Fruit fly (Drosophila melanogaster): ENCODE measurements around the gene CG14431.

DNA sequence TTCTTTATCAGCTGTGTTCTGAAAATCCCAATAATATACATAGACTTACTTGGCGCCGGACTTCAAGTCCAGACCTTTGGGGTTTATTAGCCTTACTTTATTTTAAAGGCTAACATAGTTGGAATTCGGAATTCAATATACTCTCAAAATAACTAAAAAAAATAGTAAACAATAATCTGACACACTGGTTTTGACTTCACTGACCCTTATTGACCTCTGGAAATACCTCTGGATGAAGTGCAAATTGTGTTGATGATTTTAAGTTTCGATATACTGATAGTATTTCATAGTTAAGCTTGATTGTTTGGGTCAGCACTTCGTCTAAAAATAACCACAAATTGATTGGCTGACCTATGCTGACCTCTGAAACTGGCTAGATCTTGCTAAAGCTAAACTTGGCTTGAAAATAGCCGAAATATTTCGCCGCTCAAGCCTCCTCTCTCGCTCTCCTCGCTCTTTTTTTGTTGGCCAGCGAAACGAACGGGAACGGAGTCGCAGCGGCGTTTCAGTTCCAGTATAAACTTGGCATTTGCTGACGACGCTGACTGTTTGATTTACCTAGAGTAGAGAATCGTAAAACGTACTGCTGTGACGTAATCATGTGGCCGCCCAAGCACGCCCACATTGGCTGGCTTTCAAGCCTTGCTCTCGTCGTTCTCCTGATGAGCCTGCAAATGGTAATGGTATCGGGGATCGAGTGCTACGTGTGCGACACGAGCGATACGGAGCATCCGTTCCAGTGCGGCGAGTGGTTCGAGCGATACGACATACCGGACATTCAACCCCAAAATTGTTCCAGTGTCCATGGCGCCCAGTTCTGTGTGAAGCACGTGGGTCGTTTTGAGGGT, 78.1 kb downstream of the CG14431 start, which contains the start of gene bou:
- TF ChIP-seq GATAd (GFP tag; optimal IDR thresholded peaks at IDR 0.05) (no peak), foxo (GFP tag; optimal IDR thresholded peaks at IDR 0.05) (no peak), pan (optimal IDR thresholded peaks at IDR 0.05) (no peak), dl (GFP tag; optimal IDR thresholded peaks at IDR 0.05; ENCODE audit: insufficient read depth in 1 of 2, partially characterized antibody in 2 of 2) (no peak), lola (GFP tag; optimal IDR thresholded peaks at IDR 0.05) (no peak), N (GFP tag; optimal IDR thresholded peaks at IDR 0.05) (no peak), CG32264 (GFP tag; optimal IDR thresholded peaks at IDR 0.05) (no peak), Abd-B (GFP tag; optimal IDR thresholded peaks at IDR 0.05) (no peak), Hr78 (GFP tag; optimal IDR thresholded peaks at IDR 0.05) (no peak), dmrt93B (GFP tag; optimal IDR thresholded peaks at IDR 0.05) (no peak), sage (GFP tag; optimal IDR thresholded peaks at IDR 0.05) (no peak), Dfd (GFP tag; optimal IDR thresholded peaks at IDR 0.05) (no peak), usp (GFP tag; optimal IDR thresholded peaks at IDR 0.05) (no peak), OdsH (GFP tag; optimal IDR thresholded peaks at IDR 0.05) (no peak)
